Worm (Caenorhabditis elegans) whole organism, L2 larva: ENCODE measurements around the gene ule-4.

Source experiments
- alr-1 ChIP-seq: fragments of 150-350 bp; optimal IDR thresholded peaks from 2 replicates; lab custom pipeline; 2014; ENCODE audit warnings: missing biosample characterization, missing genetic modification characterization
- lin-11 ChIP-seq: fragments of 150-350 bp; sonication (generic microtip); optimal IDR thresholded peaks from 2 replicates; lab custom pipeline; 2014; ENCODE audit warnings: missing biosample characterization, missing genetic modification characterization, inconsistent platforms, mixed read lengths
- snpc-4 ChIP-seq: fragments of 150-350 bp; optimal IDR thresholded peaks from 2 replicates; lab custom pipeline; 2014; ENCODE audit warnings: missing biosample characterization, missing genetic modification characterization
- zag-1 ChIP-seq: fragments of 150-350 bp; optimal IDR thresholded peaks from 2 replicates; lab custom pipeline; 2014; ENCODE audit warnings: missing biosample characterization, missing genetic modification characterization

ce11 chrIV:13639027-13639426 is 8.4 kb downstream of the ule-4 start, which contains the start of gene ugt-22:
- TF ChIP-seq snpc-4 (tag; lab: Kevin White, UChicago), result no peak
- TF ChIP-seq zag-1, result no peak
- TF ChIP-seq lin-11 (tag; lab: Kevin White, UChicago), result no peak
- no peak for TF ChIP-seq alr-1 (tag; lab: Kevin White, UChicago)
